Fruit fly (Drosophila melanogaster) whole organism, embryonic: ENCODE data around the gene Ypel.

Experiments used
- Asciz ChIP-seq: fragments of 200-800 bp; sonication (Bioruptor generic); optimal IDR thresholded peaks from 2 replicates; lab custom pipeline; 2017; ENCODE audit warnings: missing biosample characterization, mild to moderate bottlenecking, missing genetic modification characterization, missing genetic modification reagents
- CG1024 ChIP-seq: fragments of 200-800 bp; sonication (Bioruptor generic); IDR thresholded peaks from 2 replicates; pipeline ENCODE4 v1.3.6; 2022; ENCODE audit warnings: missing biosample characterization, missing genetic modification characterization
- CG12104 ChIP-seq: fragments of 200-800 bp; sonication (Bioruptor generic); optimal IDR thresholded peaks from 3 replicates; lab custom pipeline; 2016; ENCODE audit warnings: missing biosample characterization, missing genetic modification characterization
- CG12299 ChIP-seq: fragments of 200-800 bp; sonication (Bioruptor generic); optimal IDR thresholded peaks from 2 replicates; lab custom pipeline; 2018; ENCODE audit warnings: missing biosample characterization, mild to moderate bottlenecking, missing genetic modification characterization
- CG13296 ChIP-seq: fragments of 200-800 bp; sonication (Bioruptor generic); optimal IDR thresholded peaks from 3 replicates; lab custom pipeline; 2018; ENCODE audit warnings: missing biosample characterization, mild to moderate bottlenecking, missing genetic modification characterization
- CG13424 ChIP-seq: fragments of 200-800 bp; sonication (Bioruptor generic); optimal IDR thresholded peaks from 2 replicates; lab custom pipeline; 2019; ENCODE audit warnings: missing biosample characterization, mild to moderate bottlenecking, missing genetic modification characterization, moderate library complexity
- CG17568 ChIP-seq: fragments of 200-800 bp; sonication (Bioruptor generic); optimal IDR thresholded peaks from 2 replicates; lab custom pipeline; 2018; ENCODE audit warnings: missing biosample characterization, mild to moderate bottlenecking, missing genetic modification characterization, moderate library complexity
- CG2712 ChIP-seq: fragments of 200-800 bp; optimal IDR thresholded peaks from 3 replicates; lab custom pipeline; 2019; ENCODE audit warnings: missing biosample characterization, mild to moderate bottlenecking, missing genetic modification characterization, moderate library complexity
- CG30403 ChIP-seq: fragments of 200-800 bp; sonication (Bioruptor generic); optimal IDR thresholded peaks from 3 replicates; lab custom pipeline; 2016; ENCODE audit warnings: missing biosample characterization, missing genetic modification characterization
- CG33213 ChIP-seq: fragments of 200-800 bp; sonication (Bioruptor generic); optimal IDR thresholded peaks from 3 replicates; lab custom pipeline; 2016; ENCODE audit warnings: missing biosample characterization, missing genetic modification characterization
- CG43689 ChIP-seq: fragments of 200-800 bp; sonication (Bioruptor generic); IDR thresholded peaks from 2 replicates; pipeline ENCODE4 v1.3.6; 2022; ENCODE audit warnings: missing biosample characterization, missing genetic modification characterization
- CG4424 ChIP-seq: fragments of 200-800 bp; sonication (Bioruptor generic); optimal IDR thresholded peaks from 3 replicates; lab custom pipeline; 2016; ENCODE audit warnings: missing biosample characterization, missing genetic modification characterization
- CG4854 ChIP-seq: fragments of 200-800 bp; sonication (Bioruptor generic); optimal IDR thresholded peaks from 2 replicates; lab custom pipeline; 2016; ENCODE audit warnings: missing biosample characterization, missing genetic modification characterization, inconsistent platforms
- CG6654 ChIP-seq: fragments of 200-800 bp; sonication (Bioruptor generic); optimal IDR thresholded peaks from 2 replicates; lab custom pipeline; 2017; ENCODE audit warnings: missing biosample characterization, mild to moderate bottlenecking, missing genetic modification characterization
- CG7271 ChIP-seq: fragments of 200-800 bp; sonication (Bioruptor generic); optimal IDR thresholded peaks from 2 replicates; lab custom pipeline; 2018; ENCODE audit warnings: missing biosample characterization, mild to moderate bottlenecking, missing genetic modification characterization, moderate library complexity
- CoRest ChIP-seq: fragments of 200-800 bp; sonication (Bioruptor generic); optimal IDR thresholded peaks from 3 replicates; lab custom pipeline; 2018; ENCODE audit warnings: missing biosample characterization, mild to moderate bottlenecking, missing genetic modification characterization, moderate library complexity
- D19B ChIP-seq: fragments of 200-800 bp; sonication (Bioruptor generic); optimal IDR thresholded peaks from 2 replicates; lab custom pipeline; 2017; ENCODE audit warnings: missing biosample characterization, mild to moderate bottlenecking, missing genetic modification characterization
- GATAe ChIP-seq: fragments of 200-800 bp; sonication (Bioruptor generic); conservative IDR thresholded peaks from 2 replicates; pipeline ENCODE4 v1.3.6; 2022; ENCODE audit warnings: missing biosample characterization, missing genetic modification characterization
- HHEX ChIP-seq: fragments of 200-800 bp; sonication (Bioruptor generic); optimal IDR thresholded peaks from 3 replicates; lab custom pipeline; 2017; ENCODE audit warnings: missing biosample characterization, mild to moderate bottlenecking, missing genetic modification characterization, missing genetic modification reagents
- Hand ChIP-seq: fragments of 200-800 bp; sonication (Bioruptor generic); optimal IDR thresholded peaks from 2 replicates; lab custom pipeline; 2017; ENCODE audit warnings: mild to moderate bottlenecking, missing biosample characterization, missing genetic modification reagents, missing genetic modification characterization
- Lhr ChIP-seq: fragments of 200-800 bp; sonication (Bioruptor generic); optimal IDR thresholded peaks from 3 replicates; lab custom pipeline; 2017; ENCODE audit warnings: mild to moderate bottlenecking, missing biosample characterization, missing genetic modification reagents, missing genetic modification characterization
- MBD-R2 ChIP-seq: fragments of 200-800 bp; sonication (Bioruptor generic); IDR thresholded peaks from 2 replicates; pipeline ENCODE4 v1.3.6; 2022; ENCODE audit warnings: missing biosample characterization, missing genetic modification characterization
- Med ChIP-seq: fragments of 200-800 bp; sonication (Bioruptor generic); peaks from one replicate; lab custom pipeline; 2016; ENCODE audit warnings: missing biosample characterization, missing genetic modification characterization, mild to moderate bottlenecking, inconsistent platforms, moderate library complexity
- NK7.1 ChIP-seq: fragments of 200-800 bp; sonication (Bioruptor generic); optimal IDR thresholded peaks from 3 replicates; lab custom pipeline; 2016; ENCODE audit warnings: missing biosample characterization, missing genetic modification characterization
- Neu2 ChIP-seq: fragments of 200-800 bp; sonication (Bioruptor generic); optimal IDR thresholded peaks from 3 replicates; lab custom pipeline; 2016; ENCODE audit warnings: missing biosample characterization, missing genetic modification characterization, borderline replicate concordance
- Sox102F ChIP-seq: fragments of 200-800 bp; sonication (Bioruptor generic); optimal IDR thresholded peaks from 2 replicates; lab custom pipeline; 2018; ENCODE audit warnings: missing biosample characterization, mild to moderate bottlenecking, missing genetic modification characterization, moderate library complexity
- Stat92E ChIP-seq, 3 experiments: fragments of >200 bp in 2 of 3; fragments of 200-800 bp in 1 of 3; sonication (Bioruptor generic) in 1 of 3; optimal IDR thresholded peaks; 2 replicates each; lab custom pipeline; 2017 to 2019; ENCODE audit warnings: missing biosample characterization in 3 of 3, missing genetic modification characterization in 3 of 3, mild to moderate bottlenecking in 1 of 3, moderate library complexity in 1 of 3
- Xrp1 ChIP-seq: fragments of 200-800 bp; sonication (Bioruptor generic); IDR thresholded peaks from 2 replicates; pipeline ENCODE4 v1.3.6; 2022; ENCODE audit warnings: missing biosample characterization, missing genetic modification characterization
- aop ChIP-seq: fragments of 200-800 bp; sonication (Bioruptor generic); IDR thresholded peaks from 2 replicates; pipeline ENCODE4 v1.3.6; 2022; ENCODE audit warnings: missing biosample characterization, missing genetic modification characterization
- crol ChIP-seq: fragments of 200-800 bp; sonication (Bioruptor generic); IDR thresholded peaks from 2 replicates; pipeline ENCODE4 v1.3.6; 2022; ENCODE audit warnings: missing biosample characterization, missing genetic modification characterization
- crp ChIP-seq, 2 experiments: fragments of 200-800 bp; sonication (Bioruptor generic); optimal IDR thresholded peaks; 2 replicates in 1 of 2; 3 replicates in 1 of 2; lab custom pipeline; 2017; ENCODE audit warnings: missing biosample characterization in 2 of 2, missing genetic modification characterization in 2 of 2, mild to moderate bottlenecking in 1 of 2, moderate library complexity in 1 of 2
- danr ChIP-seq: fragments of 200-800 bp; sonication (Bioruptor generic); IDR thresholded peaks from 2 replicates; pipeline ENCODE4 v1.3.6; 2022; ENCODE audit warnings: missing biosample characterization, missing genetic modification characterization
- dati ChIP-seq: fragments of 200-800 bp; sonication (Bioruptor generic); IDR thresholded peaks from 2 replicates; pipeline ENCODE4 v1.3.6; 2022; ENCODE audit warnings: missing biosample characterization, missing genetic modification characterization
- dysf ChIP-seq: fragments of 200-800 bp; sonication (Bioruptor generic); IDR thresholded peaks from 3 replicates; pipeline ENCODE4 v1.3.6; 2022; ENCODE audit warnings: missing biosample characterization, missing genetic modification characterization
- exex ChIP-seq: fragments of 200-800 bp; sonication (Bioruptor generic); optimal IDR thresholded peaks from 4 replicates; lab custom pipeline; 2018; ENCODE audit warnings: missing biosample characterization, mild to moderate bottlenecking, missing genetic modification characterization, moderate library complexity
- eyg ChIP-seq: fragments of 200-800 bp; sonication (Bioruptor generic); optimal IDR thresholded peaks from 3 replicates; lab custom pipeline; 2016; ENCODE audit warnings: missing biosample characterization, missing genetic modification characterization
- fd3F ChIP-seq: fragments of 200-800 bp; sonication (Bioruptor generic); optimal IDR thresholded peaks from 2 replicates; lab custom pipeline; 2018; ENCODE audit warnings: missing biosample characterization, mild to moderate bottlenecking, missing genetic modification characterization, moderate library complexity
- fd96Cb ChIP-seq: fragments of 200-800 bp; sonication (Bioruptor generic); optimal IDR thresholded peaks from 2 replicates; lab custom pipeline; 2018; ENCODE audit warnings: missing biosample characterization, mild to moderate bottlenecking, missing genetic modification characterization, moderate library complexity
- gcm ChIP-seq: fragments of 200-800 bp; sonication (Bioruptor generic); optimal IDR thresholded peaks from 2 replicates; lab custom pipeline; 2019; ENCODE audit warnings: missing biosample characterization, mild to moderate bottlenecking, missing genetic modification characterization, moderate library complexity
- hkb ChIP-seq, 2 experiments: fragments of 200-800 bp in 1 of 2; fragments of >200 bp in 1 of 2; sonication (Bioruptor generic) in 1 of 2; IDR thresholded peaks in 1 of 2; optimal IDR thresholded peaks in 1 of 2; 2 replicates each; pipeline versions ENCODE4 v1.3.6 to Lab custom; 2017 to 2022; ENCODE audit warnings: missing biosample characterization in 1 of 2, missing genetic modification characterization in 1 of 2
- knrl ChIP-seq: fragments of 200-800 bp; sonication (Bioruptor generic); IDR thresholded peaks from 3 replicates; pipeline ENCODE4 v1.3.6; 2022; ENCODE audit warnings: missing biosample characterization, missing genetic modification characterization; ENCODE audit not compliant: partially characterized antibody
- mirr ChIP-seq: fragments of 200-800 bp; sonication (Bioruptor generic); optimal IDR thresholded peaks from 3 replicates; lab custom pipeline; 2018; ENCODE audit warnings: missing biosample characterization, mild to moderate bottlenecking, missing genetic modification characterization
- org-1 ChIP-seq: fragments of 200-800 bp; sonication (Bioruptor generic); optimal IDR thresholded peaks from 2 replicates; lab custom pipeline; 2017; ENCODE audit warnings: missing biosample characterization, missing genetic modification characterization
- peb ChIP-seq: fragments of 200-800 bp; sonication (Bioruptor generic); IDR thresholded peaks from 2 replicates; pipeline ENCODE4 v1.3.6; 2022; ENCODE audit warnings: missing biosample characterization, missing genetic modification characterization
- rib ChIP-seq: fragments of 200-800 bp; sonication (Bioruptor generic); IDR thresholded peaks from 2 replicates; pipeline ENCODE4 v1.3.6; 2022; ENCODE audit warnings: missing biosample characterization, missing genetic modification characterization
- tup ChIP-seq: fragments of 200-800 bp; sonication (Bioruptor generic); optimal IDR thresholded peaks from 2 replicates; lab custom pipeline; 2016; ENCODE audit warnings: missing biosample characterization, mild to moderate bottlenecking, missing genetic modification characterization, moderate library complexity
- twi ChIP-seq: fragments of 200-800 bp; optimal IDR thresholded peaks from 2 replicates; lab custom pipeline; 2019; ENCODE audit warnings: missing biosample characterization, mild to moderate bottlenecking, missing genetic modification characterization, moderate library complexity
- zen ChIP-seq: fragments of 200-800 bp; sonication (Bioruptor generic); optimal IDR thresholded peaks from 3 replicates; lab custom pipeline; 2018; ENCODE audit warnings: missing biosample characterization, mild to moderate bottlenecking, missing genetic modification characterization, moderate library complexity

The Ypel gene

DNA sequence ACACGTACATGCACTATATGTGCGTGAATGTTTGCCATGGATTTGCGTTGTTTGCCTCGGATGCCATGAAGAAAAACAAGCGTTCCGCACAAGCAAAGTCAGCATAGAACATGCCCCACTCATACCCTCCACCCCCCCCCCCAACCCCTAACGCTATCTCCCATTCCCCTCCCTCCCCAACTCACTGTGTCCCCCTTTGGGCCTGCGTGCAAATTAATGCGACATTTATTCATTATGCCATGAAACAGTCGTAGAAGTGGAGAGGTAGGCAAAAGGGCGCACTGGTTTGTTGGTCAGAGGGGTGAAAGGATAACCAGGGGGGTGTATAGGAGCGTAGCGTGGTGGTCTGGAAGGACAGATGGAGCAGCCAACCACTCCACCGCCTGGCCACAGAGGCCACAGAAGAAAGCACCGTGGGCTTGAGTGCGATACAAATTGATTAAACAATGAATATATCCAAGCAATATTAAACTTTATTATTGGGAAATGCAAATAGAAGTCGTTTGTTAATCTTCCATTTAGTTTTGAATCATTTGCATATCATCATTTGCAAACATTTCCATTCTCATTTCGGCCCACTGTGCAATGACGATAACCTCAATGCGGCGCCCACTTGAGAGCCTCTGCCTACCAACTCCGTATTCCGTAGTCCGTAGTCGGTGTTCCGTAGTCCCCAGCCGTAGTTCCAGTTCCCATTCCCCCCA lies 27.7 kb downstream of the Ypel start (continued):
- no peak for TF ChIP-seq knrl (GFP tag; lab: Robert Waterston, UW)
- TF ChIP-seq CG7271 = no peak
- TF ChIP-seq Xrp1 (GFP tag; lab: Robert Waterston, UW) = peak; percentile 59
- TF ChIP-seq D19B (GFP tag; lab: Kevin White, UChicago) = peak; percentile 28
- TF ChIP-seq CG12299 (tag; lab: Kevin White, UChicago) = no peak
- TF ChIP-seq org-1 (GFP tag; lab: Kevin White, UChicago) = peak; percentile 13
- TF ChIP-seq gcm = no peak
- TF ChIP-seq eyg (GFP tag; lab: Kevin White, UChicago) = peak; percentile 29
- no peak for TF ChIP-seq CG12104 (GFP tag; lab: Kevin White, UChicago)
- TF ChIP-seq peb (GFP tag; lab: Robert Waterston, UW) = no peak
- no peak for TF ChIP-seq HHEX (GFP tag; lab: Kevin White, UChicago)
- TF ChIP-seq mirr (GFP tag; lab: Kevin White, UChicago) = no peak
- TF ChIP-seq CG33213 (GFP tag; lab: Kevin White, UChicago) = no peak
- no peak for TF ChIP-seq twi (tag; lab: Kevin White, UChicago)
- TF ChIP-seq fd3F (GFP tag; lab: Kevin White, UChicago) = no peak
- TF ChIP-seq Asciz (GFP tag; lab: Kevin White, UChicago) = no peak
- TF ChIP-seq CG30403 = peak; percentile 20
- peak; percentile 14 for TF ChIP-seq Sox102F (GFP tag; lab: Kevin White, UChicago)
- no peak for TF ChIP-seq Lhr (GFP tag; lab: Kevin White, UChicago)
- TF ChIP-seq CG6654 (GFP tag; lab: Kevin White, UChicago) = no peak
- peak; percentile 38 for TF ChIP-seq CG2712
- peak; percentile 78 for TF ChIP-seq Hand (GFP tag; lab: Kevin White, UChicago)
- TF ChIP-seq crp (GFP tag; optimal IDR thresholded peaks at IDR 0.05; lab: Kevin White, UChicago) = no peak
- peak; percentile 30 for TF ChIP-seq CG13296
- TF ChIP-seq danr (GFP tag; lab: Robert Waterston, UW) = peak; percentile 28; the same call in 1 of the 2 replicates
- TF ChIP-seq rib (GFP tag; lab: Robert Waterston, UW) = no peak
- TF ChIP-seq CG1024 (GFP tag; lab: Robert Waterston, UW) = no peak
- no peak for TF ChIP-seq CG4854
- peak; percentile 96 for TF ChIP-seq Med (GFP tag; lab: Kevin White, UChicago)
- no peak for TF ChIP-seq fd96Cb
- peak; percentile 68 for TF ChIP-seq crol (GFP tag; lab: Robert Waterston, UW)
- no peak for TF ChIP-seq CG17568 (GFP tag; lab: Kevin White, UChicago)
- 0 out of 2 replicates have a peak, but pooled peaks have one; percentile 30 for TF ChIP-seq CG43689 (GFP tag; lab: Robert Waterston, UW)
- TF ChIP-seq NK7.1 (GFP tag; lab: Kevin White, UChicago) = peak; percentile 13
- TF ChIP-seq CG13424 (tag; lab: Kevin White, UChicago) = peak; percentile 42
- no peak for TF ChIP-seq aop (GFP tag; lab: Robert Waterston, UW)
- no peak for TF ChIP-seq dati (GFP tag; lab: Robert Waterston, UW)
- TF ChIP-seq CoRest (tag; lab: Kevin White, UChicago) = peak; percentile 22
- TF ChIP-seq dysf (GFP tag; lab: Robert Waterston, UW) = peak; percentile 83
- no peak for TF ChIP-seq tup (GFP tag; lab: Kevin White, UChicago)
- TF ChIP-seq GATAe = no peak
- no peak for TF ChIP-seq zen (tag; lab: Kevin White, UChicago)
- TF ChIP-seq CG4424 (GFP tag; lab: Kevin White, UChicago) = no peak
- TF ChIP-seq MBD-R2 (GFP tag; lab: Robert Waterston, UW) = peak; percentile 54
- TF ChIP-seq Stat92E (GFP tag; optimal IDR thresholded peaks at IDR 0.05; lab: Kevin White, UChicago) = no peak
- no peak for TF ChIP-seq Neu2 (GFP tag; lab: Kevin White, UChicago)
- no peak for TF ChIP-seq exex
- TF ChIP-seq hkb (optimal IDR thresholded peaks at IDR 0.05; lab: Kevin White, UChicago) = no peak
- TF ChIP-seq hkb (GFP tag; IDR thresholded peaks at IDR 0.05; lab: Robert Waterston, UW) = peak; percentile 66
